Worm (Caenorhabditis elegans): Measurements from ENCODE around the gene dhrr-1.

DNA sequence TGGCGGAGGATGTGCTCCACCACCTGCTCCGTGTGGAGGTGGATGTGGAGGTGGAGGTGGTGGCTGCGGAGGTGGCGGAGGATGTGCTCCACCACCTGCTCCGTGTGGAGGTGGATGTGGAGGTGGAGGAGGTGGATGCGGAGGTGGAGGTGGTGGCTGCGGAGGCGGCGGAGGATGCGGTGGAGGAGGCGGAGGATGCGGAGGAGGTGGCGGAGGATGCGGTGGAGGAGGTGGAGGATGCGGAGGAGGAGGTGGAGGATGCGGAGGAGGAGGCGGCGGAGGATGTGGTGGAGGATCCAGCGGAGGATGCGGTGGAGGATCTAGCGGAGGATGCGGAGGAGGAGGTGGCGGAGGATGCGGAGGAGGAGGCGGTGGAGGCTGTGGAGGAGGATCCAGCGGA lies 18.0 kb downstream of the dhrr-1 start:
- TF ChIP-seq med-1 (GFP tag; optimal IDR thresholded peaks at IDR 0.05; ENCODE audit: insufficient read depth) (no peak), ztf-29 (GFP tag; IDR thresholded peaks at IDR 0.05) (no peak), tab-1 (GFP tag; IDR thresholded peaks at IDR 0.05) (no peak), ztf-23 (GFP tag; IDR thresholded peaks at IDR 0.05) (no peak), klf-2 (GFP tag; conservative IDR thresholded peaks at IDR 0.05) (no peak)
